Fruit fly (Drosophila melanogaster) whole organism, adult: ENCODE data around the gene CG13896.

ENCODE experiments used
- CG11617 ChIP-seq: fragments of 200-800 bp; sonication (Bioruptor generic); optimal IDR thresholded peaks from 2 replicates; lab custom pipeline; 2017; ENCODE audit warnings: mild to moderate bottlenecking, missing biosample characterization, missing genetic modification reagents, missing genetic modification characterization
- CG12768 ChIP-seq: fragments of 200-800 bp; sonication (Bioruptor generic); optimal IDR thresholded peaks from 2 replicates; lab custom pipeline; 2017; ENCODE audit warnings: missing biosample characterization, missing genetic modification characterization, mild to moderate bottlenecking, moderate library complexity, missing genetic modification reagents
- CG1620 ChIP-seq: fragments of 200-800 bp; sonication (Bioruptor generic); optimal IDR thresholded peaks from 2 replicates; lab custom pipeline; 2016; ENCODE audit warnings: missing biosample characterization, missing genetic modification characterization
- CG33017 ChIP-seq: fragments of 200-800 bp; sonication (Bioruptor generic); optimal IDR thresholded peaks from 2 replicates; lab custom pipeline; 2018; ENCODE audit warnings: missing biosample characterization, mild to moderate bottlenecking, missing genetic modification characterization, moderate library complexity
- Clk ChIP-seq: fragments of 200-800 bp; sonication (Bioruptor generic); optimal IDR thresholded peaks from 2 replicates; lab custom pipeline; 2017; ENCODE audit warnings: missing biosample characterization, missing genetic modification characterization
- Crg-1 ChIP-seq: fragments of 200-800 bp; sonication (Bioruptor generic); optimal IDR thresholded peaks from 2 replicates; lab custom pipeline; 2016; ENCODE audit warnings: missing biosample characterization, missing genetic modification characterization
- Hr96 ChIP-seq: fragments of 200-800 bp; sonication (Bioruptor generic); optimal IDR thresholded peaks from 2 replicates; lab custom pipeline; 2016; ENCODE audit warnings: missing biosample characterization, missing genetic modification characterization
- cic ChIP-seq: fragments of 200-800 bp; sonication (Bioruptor generic); optimal IDR thresholded peaks from 2 replicates; lab custom pipeline; 2017; ENCODE audit warnings: missing biosample characterization, mild to moderate bottlenecking, missing genetic modification characterization, moderate library complexity
- cnc ChIP-seq, 2 experiments: fragments of >200 bp; optimal IDR thresholded peaks; 2 replicates each; lab custom pipeline; 2017
- kay ChIP-seq: fragments of 200-800 bp; sonication (Bioruptor generic); peaks from one replicate; lab custom pipeline; 2016; ENCODE audit warnings: missing biosample characterization, missing genetic modification characterization, borderline replicate concordance
- ovo ChIP-seq: fragments of 200-800 bp; sonication (Bioruptor generic); optimal IDR thresholded peaks from 2 replicates; lab custom pipeline; 2016; ENCODE audit warnings: missing biosample characterization, missing genetic modification characterization
- tj ChIP-seq: fragments of 200-800 bp; sonication (Bioruptor generic); optimal IDR thresholded peaks from 3 replicates; lab custom pipeline; 2017; ENCODE audit warnings: missing biosample characterization, mild to moderate bottlenecking, missing genetic modification characterization, moderate library complexity
- toe ChIP-seq: fragments of 200-800 bp; sonication (Bioruptor generic); optimal IDR thresholded peaks from 2 replicates; lab custom pipeline; 2016; ENCODE audit warnings: missing biosample characterization, missing genetic modification characterization

DNA sequence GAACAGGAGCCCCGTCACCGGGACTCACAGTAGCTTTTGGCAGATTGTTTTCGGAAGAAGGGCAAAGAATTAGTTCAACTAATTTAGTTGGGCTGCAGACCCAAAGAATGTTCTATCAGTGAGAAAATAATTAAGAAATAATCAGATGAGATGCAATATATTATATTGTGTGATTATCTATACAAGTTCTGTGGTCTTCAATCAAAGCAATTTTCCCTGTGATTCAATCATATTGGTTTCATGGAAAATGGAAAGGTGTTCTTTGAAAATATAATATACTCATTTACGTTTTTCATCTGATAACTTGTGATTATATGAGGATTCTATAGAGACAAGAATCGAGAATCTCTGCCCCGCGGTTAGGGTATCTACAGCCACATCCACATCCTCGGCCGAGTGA lies 16.9 kb upstream of the CG13896 start:
- TF ChIP-seq Crg-1 (GFP tag; lab: Kevin White, UChicago) = no peak
- TF ChIP-seq Clk (GFP tag; lab: Kevin White, UChicago) = no peak
- no peak for TF ChIP-seq CG1620 (GFP tag; lab: Kevin White, UChicago)
- no peak for TF ChIP-seq tj (GFP tag; lab: Kevin White, UChicago)
- no peak for TF ChIP-seq CG33017 (tag; lab: Kevin White, UChicago)
- no peak for TF ChIP-seq ovo (GFP tag; lab: Kevin White, UChicago)
- no peak for TF ChIP-seq kay (GFP tag; lab: Kevin White, UChicago)
- TF ChIP-seq CG12768 (GFP tag; lab: Kevin White, UChicago) = no peak
- TF ChIP-seq cnc (optimal IDR thresholded peaks at IDR 0.05; lab: Kevin White, UChicago) = no peak
- no peak for TF ChIP-seq toe (GFP tag; lab: Kevin White, UChicago)
- TF ChIP-seq Hr96 (GFP tag; lab: Kevin White, UChicago) = no peak
- no peak for TF ChIP-seq CG11617 (GFP tag; lab: Kevin White, UChicago)
- no peak for TF ChIP-seq cic (GFP tag; lab: Kevin White, UChicago)
